Fruit fly (Drosophila melanogaster) whole organism, embryonic: ENCODE results near the gene ssh.

Experiments
- ATbp ChIP-seq: fragments of 200-800 bp; sonication (Bioruptor generic); optimal IDR thresholded peaks from 2 replicates; lab custom pipeline; 2017; ENCODE audit warnings: missing biosample characterization, mild to moderate bottlenecking, missing genetic modification characterization, missing genetic modification reagents
- Adf1 ChIP-seq: fragments of 200-800 bp; sonication (Bioruptor generic); IDR thresholded peaks from 2 replicates; pipeline ENCODE4 v1.3.6; 2022; ENCODE audit warnings: missing biosample characterization, missing genetic modification characterization
- Atf6 ChIP-seq: fragments of 200-800 bp; sonication (Bioruptor generic); IDR thresholded peaks from 2 replicates; pipeline ENCODE4 v1.3.6; 2022; ENCODE audit warnings: missing biosample characterization, missing genetic modification characterization
- CG10147 ChIP-seq: fragments of 200-800 bp; sonication (Bioruptor generic); optimal IDR thresholded peaks from 2 replicates; lab custom pipeline; 2019; ENCODE audit warnings: missing biosample characterization, mild to moderate bottlenecking, missing genetic modification characterization, moderate library complexity
- CG10366 ChIP-seq: fragments of 200-800 bp; sonication (Bioruptor generic); IDR thresholded peaks from 2 replicates; pipeline ENCODE4 v1.3.6; 2022; ENCODE audit warnings: missing biosample characterization, missing genetic modification characterization
- CG10654 ChIP-seq: fragments of 200-800 bp; sonication (Bioruptor generic); optimal IDR thresholded peaks from 2 replicates; lab custom pipeline; 2016; ENCODE audit warnings: missing biosample characterization, missing genetic modification characterization
- CG12104 ChIP-seq: fragments of 200-800 bp; sonication (Bioruptor generic); optimal IDR thresholded peaks from 3 replicates; lab custom pipeline; 2016; ENCODE audit warnings: missing biosample characterization, missing genetic modification characterization
- CG12299 ChIP-seq: fragments of 200-800 bp; sonication (Bioruptor generic); optimal IDR thresholded peaks from 2 replicates; lab custom pipeline; 2018; ENCODE audit warnings: missing biosample characterization, mild to moderate bottlenecking, missing genetic modification characterization
- CG12769 ChIP-seq: fragments of 200-800 bp; sonication (Bioruptor generic); optimal IDR thresholded peaks from 2 replicates; lab custom pipeline; 2019; ENCODE audit warnings: missing biosample characterization, mild to moderate bottlenecking, missing genetic modification characterization, moderate library complexity
- CG12942 ChIP-seq: fragments of 200-800 bp; sonication (Bioruptor generic); optimal IDR thresholded peaks from 3 replicates; lab custom pipeline; 2016; ENCODE audit warnings: missing biosample characterization, missing genetic modification characterization
- CG14050 ChIP-seq: fragments of 200-800 bp; sonication (Bioruptor generic); IDR thresholded peaks from 3 replicates; pipeline ENCODE4 v1.3.6; 2022; ENCODE audit warnings: missing biosample characterization, missing genetic modification characterization
- CG15601 ChIP-seq: fragments of 200-800 bp; sonication (Bioruptor generic); optimal IDR thresholded peaks from 3 replicates; lab custom pipeline; 2019; ENCODE audit warnings: missing biosample characterization, mild to moderate bottlenecking, missing genetic modification characterization, moderate library complexity
- CG17328 ChIP-seq: fragments of 200-800 bp; sonication (Bioruptor generic); IDR thresholded peaks from 2 replicates; pipeline ENCODE4 v1.3.6; 2022; ENCODE audit warnings: missing biosample characterization, missing genetic modification characterization
- CG17359 ChIP-seq: fragments of 200-800 bp; sonication (Bioruptor generic); optimal IDR thresholded peaks from 3 replicates; lab custom pipeline; 2018; ENCODE audit warnings: missing biosample characterization, mild to moderate bottlenecking, missing genetic modification characterization, moderate library complexity
- CG17361 ChIP-seq: fragments of 200-800 bp; sonication (Bioruptor generic); IDR thresholded peaks from 3 replicates; pipeline ENCODE4 v1.3.6; 2022; ENCODE audit warnings: missing biosample characterization, missing genetic modification characterization
- CG2116 ChIP-seq: fragments of 200-800 bp; sonication (Bioruptor generic); optimal IDR thresholded peaks from 3 replicates; lab custom pipeline; 2018; ENCODE audit warnings: missing biosample characterization, mild to moderate bottlenecking, missing genetic modification characterization
- CG2678 ChIP-seq: fragments of 200-800 bp; sonication (Bioruptor generic); optimal IDR thresholded peaks from 3 replicates; lab custom pipeline; 2019; ENCODE audit warnings: missing biosample characterization, mild to moderate bottlenecking, missing genetic modification characterization, moderate library complexity
- CG2875 ChIP-seq: fragments of 200-800 bp; sonication (Bioruptor generic); optimal IDR thresholded peaks from 2 replicates; lab custom pipeline; 2017; ENCODE audit warnings: missing biosample characterization, mild to moderate bottlenecking, missing genetic modification characterization, missing genetic modification reagents
- CG30403 ChIP-seq: fragments of 200-800 bp; sonication (Bioruptor generic); optimal IDR thresholded peaks from 3 replicates; lab custom pipeline; 2016; ENCODE audit warnings: missing biosample characterization, missing genetic modification characterization
- CG3281 ChIP-seq: fragments of 200-800 bp; sonication (Bioruptor generic); optimal IDR thresholded peaks from 3 replicates; lab custom pipeline; 2017; ENCODE audit warnings: missing biosample characterization, mild to moderate bottlenecking, missing genetic modification characterization
- CG3847 ChIP-seq: fragments of 200-800 bp; sonication (Bioruptor generic); IDR thresholded peaks from 2 replicates; pipeline ENCODE4 v1.3.6; 2022; ENCODE audit warnings: missing biosample characterization, missing genetic modification characterization
- CG6765 ChIP-seq: fragments of 200-800 bp; sonication (Bioruptor generic); optimal IDR thresholded peaks from 3 replicates; lab custom pipeline; 2017; ENCODE audit warnings: missing biosample characterization, mild to moderate bottlenecking, missing genetic modification characterization
- CG8478 ChIP-seq: fragments of >200 bp; optimal IDR thresholded peaks from 2 replicates; lab custom pipeline; 2018
- Dref ChIP-seq: fragments of 200-800 bp; sonication (Bioruptor generic); IDR thresholded peaks from 2 replicates; pipeline ENCODE4 v1.3.6; 2022; ENCODE audit warnings: missing biosample characterization, missing genetic modification characterization
- Eip74EF ChIP-seq, 2 experiments: fragments of 200-800 bp in 1 of 2; fragments of >200 bp in 1 of 2; sonication (Bioruptor generic) in 1 of 2; optimal IDR thresholded peaks; 2 replicates each; lab custom pipeline; 2017 to 2019; ENCODE audit warnings: missing biosample characterization in 2 of 2, missing genetic modification characterization in 2 of 2, mild to moderate bottlenecking in 1 of 2, moderate library complexity in 1 of 2
- Fer2 ChIP-seq: fragments of 200-800 bp; sonication (Bioruptor generic); optimal IDR thresholded peaks from 2 replicates; lab custom pipeline; 2018; ENCODE audit warnings: missing biosample characterization, mild to moderate bottlenecking, missing genetic modification characterization, moderate library complexity
- HLH4C ChIP-seq: fragments of 200-800 bp; sonication (Bioruptor generic); IDR thresholded peaks from 3 replicates; pipeline ENCODE4 v1.3.6; 2022; ENCODE audit warnings: missing biosample characterization, missing genetic modification characterization; ENCODE audit not compliant: partially characterized antibody
- MESR4 ChIP-seq: fragments of 200-800 bp; sonication (Bioruptor generic); optimal IDR thresholded peaks from 2 replicates; lab custom pipeline; 2018; ENCODE audit warnings: missing biosample characterization, mild to moderate bottlenecking, missing genetic modification characterization, moderate library complexity
- NC2β ChIP-seq: fragments of 200-800 bp; sonication (Bioruptor generic); optimal IDR thresholded peaks from 2 replicates; lab custom pipeline; 2016; ENCODE audit warnings: missing biosample characterization, missing genetic modification characterization
- Nf-YA ChIP-seq: fragments of 200-800 bp; sonication (Bioruptor generic); IDR thresholded peaks from 2 replicates; pipeline ENCODE4 v1.3.6; 2022; ENCODE audit warnings: missing biosample characterization, missing genetic modification characterization
- Optix ChIP-seq: fragments of 200-800 bp; sonication (Bioruptor generic); IDR thresholded peaks from 3 replicates; pipeline ENCODE4 v1.3.6; 2022; ENCODE audit warnings: missing biosample characterization, missing genetic modification characterization
- Ptx1 ChIP-seq: fragments of 200-800 bp; sonication (Bioruptor generic); IDR thresholded peaks from 2 replicates; pipeline ENCODE4 v1.3.6; 2022; ENCODE audit warnings: missing biosample characterization, missing genetic modification characterization
- Sox102F ChIP-seq: fragments of 200-800 bp; sonication (Bioruptor generic); optimal IDR thresholded peaks from 2 replicates; lab custom pipeline; 2018; ENCODE audit warnings: missing biosample characterization, mild to moderate bottlenecking, missing genetic modification characterization, moderate library complexity
- chif ChIP-seq, 2 experiments: fragments of 200-800 bp; sonication (Bioruptor generic); optimal IDR thresholded peaks; 3 replicates each; lab custom pipeline; 2016; ENCODE audit warnings: missing biosample characterization in 2 of 2, missing genetic modification characterization in 2 of 2
- cwo ChIP-seq: fragments of 200-800 bp; sonication (Bioruptor generic); optimal IDR thresholded peaks from 3 replicates; lab custom pipeline; 2017; ENCODE audit warnings: missing biosample characterization, missing genetic modification characterization, mild to moderate bottlenecking, moderate library complexity, missing genetic modification reagents
- gcm ChIP-seq: fragments of 200-800 bp; sonication (Bioruptor generic); optimal IDR thresholded peaks from 2 replicates; lab custom pipeline; 2019; ENCODE audit warnings: missing biosample characterization, mild to moderate bottlenecking, missing genetic modification characterization, moderate library complexity
- gt ChIP-seq: fragments of 200-800 bp; sonication (Bioruptor generic); IDR thresholded peaks from 2 replicates; pipeline ENCODE4 v1.3.6; 2022; ENCODE audit warnings: missing biosample characterization, missing genetic modification characterization
- hbn ChIP-seq: fragments of 200-800 bp; sonication (Bioruptor generic); IDR thresholded peaks from 2 replicates; pipeline ENCODE4 v1.3.6; 2022; ENCODE audit warnings: missing biosample characterization, missing genetic modification characterization; ENCODE audit not compliant: partially characterized antibody
- jigr1 ChIP-seq: fragments of 200-800 bp; sonication (Bioruptor generic); IDR thresholded peaks from 3 replicates; pipeline ENCODE4 v1.3.6; 2022; ENCODE audit warnings: missing biosample characterization, missing genetic modification characterization
- maf-S ChIP-seq: fragments of 200-800 bp; sonication (Bioruptor generic); optimal IDR thresholded peaks from 2 replicates; lab custom pipeline; 2016; ENCODE audit warnings: missing biosample characterization, missing genetic modification characterization
- oc ChIP-seq: fragments of 200-800 bp; sonication (Bioruptor generic); optimal IDR thresholded peaks from 2 replicates; lab custom pipeline; 2018; ENCODE audit warnings: missing biosample characterization, mild to moderate bottlenecking, missing genetic modification characterization, moderate library complexity
- odd ChIP-seq: fragments of 200-800 bp; sonication (Bioruptor generic); optimal IDR thresholded peaks from 2 replicates; lab custom pipeline; 2017; ENCODE audit warnings: missing biosample characterization, mild to moderate bottlenecking, missing genetic modification characterization
- onecut ChIP-seq: fragments of 200-800 bp; sonication (Bioruptor generic); IDR thresholded peaks from 2 replicates; pipeline ENCODE4 v1.3.6; 2022; ENCODE audit warnings: missing biosample characterization, missing genetic modification characterization
- peb ChIP-seq: fragments of 200-800 bp; sonication (Bioruptor generic); IDR thresholded peaks from 2 replicates; pipeline ENCODE4 v1.3.6; 2022; ENCODE audit warnings: missing biosample characterization, missing genetic modification characterization
- scrt ChIP-seq: fragments of 200-800 bp; sonication (Bioruptor generic); optimal IDR thresholded peaks from 2 replicates; lab custom pipeline; 2018; ENCODE audit warnings: missing biosample characterization, mild to moderate bottlenecking, missing genetic modification characterization, moderate library complexity
- seq ChIP-seq: fragments of 200-800 bp; sonication (Bioruptor generic); IDR thresholded peaks from 2 replicates; pipeline ENCODE4 v1.3.6; 2022; ENCODE audit warnings: missing biosample characterization, missing genetic modification characterization
- sisA ChIP-seq: fragments of 200-800 bp; sonication (Bioruptor generic); IDR thresholded peaks from 2 replicates; pipeline ENCODE4 v1.3.6; 2022; ENCODE audit warnings: missing biosample characterization, missing genetic modification characterization
- wdn ChIP-seq: fragments of 200-800 bp; sonication (Bioruptor generic); IDR thresholded peaks from 2 replicates; pipeline ENCODE4 v1.3.6; 2022; ENCODE audit warnings: missing biosample characterization, missing genetic modification characterization

ssh gene

DNA sequence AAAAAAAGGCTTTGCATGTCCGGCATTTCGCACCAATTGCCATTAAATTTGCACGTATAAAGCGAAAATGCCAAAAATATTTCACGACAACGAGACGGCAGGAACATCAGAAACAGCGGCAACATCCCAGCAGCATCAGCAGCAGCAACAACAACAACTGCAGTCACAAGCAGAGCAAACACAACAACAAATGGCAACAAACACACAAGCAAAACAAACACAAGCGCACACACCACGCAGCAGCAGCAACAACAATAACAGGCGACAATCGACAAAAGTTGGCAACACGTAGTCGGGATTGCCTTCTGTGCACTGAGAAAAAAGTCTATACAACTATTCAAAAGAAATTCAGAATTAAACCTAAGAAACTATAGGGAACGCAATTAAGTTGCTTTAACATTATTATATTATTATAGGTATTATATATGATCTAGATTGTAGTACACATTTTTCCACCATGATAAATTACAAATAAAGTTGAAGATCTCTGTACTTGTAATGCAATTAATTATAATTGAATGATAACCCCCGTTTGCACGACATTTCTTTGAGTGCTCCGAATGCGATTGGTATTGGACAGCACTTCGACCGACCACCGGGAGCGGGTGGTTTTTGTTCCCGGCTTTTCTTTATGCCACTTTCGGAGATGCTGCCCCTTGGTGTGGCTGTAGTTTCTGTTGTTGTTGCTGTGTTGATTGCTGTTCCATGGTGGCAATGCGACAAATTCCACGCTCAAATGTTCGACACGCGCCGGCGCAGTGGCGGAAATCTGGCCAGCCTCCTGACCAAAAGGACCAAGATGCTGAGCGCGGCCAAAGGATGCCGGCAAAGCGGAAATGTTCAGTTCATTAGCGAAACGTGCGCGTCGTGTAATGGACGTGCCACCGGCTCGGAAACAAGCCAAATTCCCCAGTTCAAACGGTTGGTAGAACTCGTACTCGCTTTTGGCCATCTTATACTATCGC is 39.1 kb upstream of the ssh start, which contains the start of gene tnc (continued):
- TF ChIP-seq CG30403 (GFP tag; lab: Kevin White, UChicago) (peak; percentile 58), chif (GFP tag; optimal IDR thresholded peaks at IDR 0.05; lab: Kevin White, UChicago) (no peak), Dref (no peak), seq (peak; percentile 35; the same call in 1 of the 2 replicates), CG2678 (tag; lab: Kevin White, UChicago) (peak; percentile 85), ATbp (GFP tag; lab: Kevin White, UChicago) (peak; percentile 50), CG17361 (GFP tag; lab: Robert Waterston, UW) (peak; percentile 75), CG6765 (GFP tag; lab: Kevin White, UChicago) (peak; percentile 51), CG3847 (GFP tag; lab: Robert Waterston, UW) (peak; percentile 40; the same call in 1 of the 2 replicates), MESR4 (GFP tag; lab: Kevin White, UChicago) (no peak), Nf-YA (GFP tag; lab: Robert Waterston, UW) (no peak), jigr1 (GFP tag; lab: Robert Waterston, UW) (peak; percentile 25; the same call in 1 of the 3 replicates), CG17359 (tag; lab: Kevin White, UChicago) (no peak), gt (no peak), CG12942 (GFP tag; lab: Kevin White, UChicago) (peak; percentile 16), Atf6 (GFP tag; lab: Robert Waterston, UW) (0 out of 2 replicates have a peak, but pooled peaks have one; percentile 11), Ptx1 (GFP tag; lab: Robert Waterston, UW) (peak; percentile 56), cwo (GFP tag; lab: Kevin White, UChicago) (peak; percentile 62), onecut (GFP tag; lab: Robert Waterston, UW) (peak; percentile 21; the same call in 1 of the 2 replicates), CG10654 (peak; percentile 7), CG12769 (tag; lab: Kevin White, UChicago) (no peak), CG10366 (no peak; the same call in 1 of the 2 replicates), HLH4C (no peak), Sox102F (peak; percentile 61), Adf1 (GFP tag; lab: Robert Waterston, UW) (no peak), CG3281 (GFP tag; lab: Kevin White, UChicago) (peak; percentile 57), sisA (GFP tag; lab: Robert Waterston, UW) (peak; percentile 44), odd (peak; percentile 4), CG15601 (tag; lab: Kevin White, UChicago) (peak; percentile 27), Fer2 (tag; lab: Kevin White, UChicago) (peak; percentile 15), oc (tag; lab: Kevin White, UChicago) (peak; percentile 23), Optix (GFP tag; lab: Robert Waterston, UW) (no peak), Eip74EF (GFP tag; optimal IDR thresholded peaks at IDR 0.05; lab: Kevin White, UChicago) (peak in 1 of 2 experiments; percentile 55), maf-S (no peak), hbn (GFP tag; lab: Robert Waterston, UW) (no peak), CG17328 (GFP tag; lab: Robert Waterston, UW) (no peak), gcm (GFP tag; lab: Kevin White, UChicago) (peak; percentile 33), CG2875 (GFP tag; lab: Kevin White, UChicago) (peak; percentile 18), CG12104 (GFP tag; lab: Kevin White, UChicago) (peak; percentile 9), NC2β (GFP tag; lab: Kevin White, UChicago) (no peak), scrt (GFP tag; lab: Kevin White, UChicago) (peak; percentile 67), CG10147 (GFP tag; lab: Kevin White, UChicago) (peak; percentile 31), CG8478 (lab: Kevin White, UChicago) (no peak), CG14050 (GFP tag; lab: Robert Waterston, UW) (no peak), CG12299 (tag; lab: Kevin White, UChicago) (no peak), peb (no peak), CG2116 (peak; percentile 3), wdn (GFP tag; lab: Robert Waterston, UW) (no peak)
